Worm (Caenorhabditis elegans): ENCODE data around the gene T01G5.7.

- TF ChIP-seq unc-62 (GFP tag; optimal IDR thresholded peaks at IDR 0.05 in 1 of 2): no peak
- no peak for TF ChIP-seq unc-62 (tag; optimal IDR thresholded peaks at IDR 0.05)
- no peak for TF ChIP-seq nhr-237 (tag; optimal IDR thresholded peaks at IDR 0.05)
- no peak for TF ChIP-seq nhr-25 (tag; optimal IDR thresholded peaks at IDR 0.05; ENCODE audit: borderline replicate concordance, insufficient read depth)
- TF ChIP-seq ama-1 (optimal IDR thresholded peaks at IDR 0.05): no peak
- TF ChIP-seq aha-1 (tag): no peak
- no peak for TF ChIP-seq egl-27 (tag; optimal IDR thresholded peaks at IDR 0.05)
- TF ChIP-seq mes-2 (tag; optimal IDR thresholded peaks at IDR 0.05; ENCODE audit: poor library complexity, severe bottlenecking): no peak
- no peak for TF ChIP-seq ZK546.5 (tag; optimal IDR thresholded peaks at IDR 0.05)
- no peak for TF ChIP-seq nhr-28 (tag; optimal IDR thresholded peaks at IDR 0.05)
- TF ChIP-seq R02D3.7 (tag; optimal IDR thresholded peaks at IDR 0.05): no peak
These were observed 43.4 kb upstream of the T01G5.7 start, which contains the start of gene dnj-3 for ce11 chrV:15068378-15068777.
